Fruit fly (Drosophila melanogaster) whole organism, prepupa: ENCODE measurements around the gene AnxB9.
A peak's percentile ranks its signal among the peaks of the same experiment; 100 is the strongest.

Experiments used
- Blimp-1 ChIP-seq: fragments of 200-800 bp; sonication (Bioruptor generic); optimal IDR thresholded peaks from 3 replicates; lab custom pipeline; 2017; ENCODE audit warnings: missing biosample characterization, missing genetic modification characterization, mild to moderate bottlenecking, moderate library complexity, missing genetic modification reagents
- CG10631 ChIP-seq: fragments of 200-800 bp; sonication (Bioruptor generic); optimal IDR thresholded peaks from 2 replicates; lab custom pipeline; 2016; ENCODE audit warnings: missing biosample characterization, missing genetic modification characterization
- CG10669 ChIP-seq: fragments of 200-800 bp; sonication (Bioruptor generic); optimal IDR thresholded peaks from 3 replicates; lab custom pipeline; 2018; ENCODE audit warnings: missing biosample characterization, mild to moderate bottlenecking, missing genetic modification characterization, moderate library complexity
- CG11294 ChIP-seq: fragments of 200-800 bp; sonication (Bioruptor generic); IDR thresholded peaks from 2 replicates; pipeline ENCODE4 v1.3.6; 2022; ENCODE audit warnings: missing biosample characterization, missing genetic modification characterization
- CG11762 ChIP-seq: fragments of 200-800 bp; sonication (Bioruptor generic); optimal IDR thresholded peaks from 3 replicates; lab custom pipeline; 2016; ENCODE audit warnings: missing biosample characterization, missing genetic modification characterization; ENCODE audit not compliant: insufficient read depth
- CG11902 ChIP-seq: fragments of 200-800 bp; sonication (Bioruptor generic); optimal IDR thresholded peaks from 3 replicates; lab custom pipeline; 2016; ENCODE audit warnings: missing biosample characterization, missing genetic modification characterization
- CG15336 ChIP-seq: fragments of 200-800 bp; sonication (Bioruptor generic); IDR thresholded peaks from 2 replicates; pipeline ENCODE4 v1.3.6; 2022; ENCODE audit warnings: missing biosample characterization, missing genetic modification characterization
- CG1621 ChIP-seq: fragments of 200-800 bp; sonication (Bioruptor generic); optimal IDR thresholded peaks from 3 replicates; lab custom pipeline; 2018; ENCODE audit warnings: missing biosample characterization, mild to moderate bottlenecking, missing genetic modification characterization
- CG16779 ChIP-seq: fragments of 200-800 bp; sonication (Bioruptor generic); optimal IDR thresholded peaks from 3 replicates; lab custom pipeline; 2017; ENCODE audit warnings: missing biosample characterization, mild to moderate bottlenecking, missing genetic modification characterization
- CG3032 ChIP-seq: fragments of 200-800 bp; optimal IDR thresholded peaks from 2 replicates; lab custom pipeline; 2019; ENCODE audit warnings: missing biosample characterization, mild to moderate bottlenecking, missing genetic modification characterization, moderate library complexity
- CG32006 ChIP-seq: fragments of 200-800 bp; sonication (Bioruptor generic); optimal IDR thresholded peaks from 3 replicates; lab custom pipeline; 2017; ENCODE audit warnings: missing biosample characterization, mild to moderate bottlenecking, missing genetic modification characterization
- CG34406 ChIP-seq: fragments of 200-800 bp; sonication (Bioruptor generic); optimal IDR thresholded peaks from 3 replicates; lab custom pipeline; 2016; ENCODE audit warnings: missing biosample characterization, missing genetic modification characterization
- CG3919 ChIP-seq: fragments of 200-800 bp; sonication (Bioruptor generic); optimal IDR thresholded peaks from 3 replicates; lab custom pipeline; 2016; ENCODE audit warnings: missing biosample characterization, missing genetic modification characterization
- CG6163 ChIP-seq: fragments of 200-800 bp; sonication (Bioruptor generic); IDR thresholded peaks from 3 replicates; pipeline ENCODE4 v1.3.6; 2022; ENCODE audit warnings: missing biosample characterization, missing genetic modification characterization
- CG6276 ChIP-seq: fragments of 200-800 bp; sonication (Bioruptor generic); optimal IDR thresholded peaks from 2 replicates; lab custom pipeline; 2017; ENCODE audit warnings: missing biosample characterization, mild to moderate bottlenecking, missing genetic modification characterization
- CG6792 ChIP-seq: fragments of 200-800 bp; sonication (Bioruptor generic); optimal IDR thresholded peaks from 3 replicates; lab custom pipeline; 2016; ENCODE audit warnings: missing biosample characterization, missing genetic modification characterization
- CG6808 ChIP-seq: fragments of 200-800 bp; sonication (Bioruptor generic); optimal IDR thresholded peaks from 3 replicates; lab custom pipeline; 2017; ENCODE audit warnings: missing biosample characterization, missing genetic modification characterization, mild to moderate bottlenecking, moderate library complexity, missing genetic modification reagents
- CG6854 ChIP-seq: fragments of 200-800 bp; sonication (Bioruptor generic); optimal IDR thresholded peaks from 2 replicates; lab custom pipeline; 2017; ENCODE audit warnings: missing biosample characterization, mild to moderate bottlenecking, missing genetic modification characterization
- CG7368 ChIP-seq: fragments of 200-800 bp; sonication (Bioruptor generic); optimal IDR thresholded peaks from 3 replicates; lab custom pipeline; 2016; ENCODE audit warnings: missing biosample characterization, missing genetic modification characterization
- CG8119 ChIP-seq: fragments of 200-800 bp; sonication (Bioruptor generic); IDR thresholded peaks from 3 replicates; pipeline ENCODE4 v1.3.6; 2022; ENCODE audit warnings: missing biosample characterization, missing genetic modification characterization
- CG8319 ChIP-seq: fragments of 200-800 bp; sonication (Bioruptor generic); optimal IDR thresholded peaks from 3 replicates; lab custom pipeline; 2016; ENCODE audit warnings: missing biosample characterization, missing genetic modification characterization
- CG8632 ChIP-seq: fragments of 200-800 bp; sonication (Bioruptor generic); optimal IDR thresholded peaks from 3 replicates; lab custom pipeline; 2016; ENCODE audit warnings: missing biosample characterization, missing genetic modification characterization
- CG9139 ChIP-seq: fragments of 200-800 bp; sonication (Bioruptor generic); optimal IDR thresholded peaks from 3 replicates; lab custom pipeline; 2017; ENCODE audit warnings: missing biosample characterization, mild to moderate bottlenecking, missing genetic modification characterization
- Eip75B ChIP-seq: fragments of 200-800 bp; sonication (Bioruptor generic); optimal IDR thresholded peaks from 3 replicates; lab custom pipeline; 2016; ENCODE audit warnings: missing biosample characterization, missing genetic modification characterization
- Eip78C ChIP-seq: fragments of 200-800 bp; sonication (Bioruptor generic); peaks from one replicate; lab custom pipeline; 2016; ENCODE audit warnings: missing biosample characterization, missing genetic modification characterization
- Eip93F ChIP-seq: fragments of 200-800 bp; sonication (Bioruptor generic); optimal IDR thresholded peaks from 2 replicates; lab custom pipeline; 2016; ENCODE audit warnings: missing biosample characterization, mild to moderate bottlenecking, missing genetic modification characterization
- Ets21C ChIP-seq: fragments of 200-800 bp; sonication (Bioruptor generic); optimal IDR thresholded peaks from 3 replicates; lab custom pipeline; 2016; ENCODE audit warnings: missing biosample characterization, missing genetic modification characterization
- Ets96B ChIP-seq: fragments of 200-800 bp; optimal IDR thresholded peaks from 2 replicates; lab custom pipeline; 2019; ENCODE audit warnings: missing biosample characterization, mild to moderate bottlenecking, missing genetic modification characterization, moderate library complexity
- Gug ChIP-seq: fragments of 200-800 bp; sonication (Bioruptor generic); IDR thresholded peaks from 2 replicates; pipeline ENCODE4 v1.3.6; 2022; ENCODE audit warnings: missing biosample characterization, missing genetic modification characterization
- Hr38 ChIP-seq: sonication (Bioruptor generic); optimal IDR thresholded peaks from 2 replicates; lab custom pipeline; 2016; ENCODE audit warnings: missing biosample characterization, missing genetic modification characterization
- Hr4 ChIP-seq: fragments of 200-800 bp; sonication (Bioruptor generic); optimal IDR thresholded peaks from 3 replicates; lab custom pipeline; 2016; ENCODE audit warnings: missing biosample characterization, missing genetic modification characterization
- Lpt ChIP-seq: fragments of 200-800 bp; sonication (Bioruptor generic); optimal IDR thresholded peaks from 3 replicates; lab custom pipeline; 2016; ENCODE audit warnings: missing biosample characterization, missing genetic modification characterization
- OdsH ChIP-seq: fragments of 200-800 bp; sonication (Bioruptor generic); optimal IDR thresholded peaks from 3 replicates; lab custom pipeline; 2016; ENCODE audit warnings: missing biosample characterization, missing genetic modification characterization
- Sox102F ChIP-seq: fragments of 200-800 bp; sonication (Bioruptor generic); optimal IDR thresholded peaks from 2 replicates; lab custom pipeline; 2016; ENCODE audit warnings: missing biosample characterization, mild to moderate bottlenecking, missing genetic modification characterization
- achi ChIP-seq: fragments of 200-800 bp; sonication (Bioruptor generic); optimal IDR thresholded peaks from 3 replicates; lab custom pipeline; 2016; ENCODE audit warnings: missing biosample characterization, missing genetic modification characterization
- acj6 ChIP-seq: fragments of 200-800 bp; sonication (Bioruptor generic); optimal IDR thresholded peaks from 3 replicates; lab custom pipeline; 2016; ENCODE audit warnings: missing biosample characterization, missing genetic modification characterization
- cyc ChIP-seq: fragments of 200-800 bp; sonication (Bioruptor generic); optimal IDR thresholded peaks from 3 replicates; lab custom pipeline; 2016; ENCODE audit warnings: missing biosample characterization, missing genetic modification characterization
- dac ChIP-seq: fragments of 200-800 bp; sonication (Bioruptor generic); optimal IDR thresholded peaks from 2 replicates; lab custom pipeline; 2017; ENCODE audit warnings: missing biosample characterization, mild to moderate bottlenecking, missing genetic modification characterization
- dsx ChIP-seq: fragments of 200-800 bp; optimal IDR thresholded peaks from 3 replicates; lab custom pipeline; 2019; ENCODE audit warnings: missing biosample characterization, mild to moderate bottlenecking, missing genetic modification characterization, moderate library complexity; ENCODE audit not compliant: poor library complexity, severe bottlenecking
- esn ChIP-seq: fragments of 200-800 bp; sonication (Bioruptor generic); optimal IDR thresholded peaks from 2 replicates; lab custom pipeline; 2016; ENCODE audit warnings: missing biosample characterization, mild to moderate bottlenecking, missing genetic modification characterization, moderate library complexity
- fd59A ChIP-seq: fragments of 200-800 bp; sonication (Bioruptor generic); optimal IDR thresholded peaks from 2 replicates; lab custom pipeline; 2017; ENCODE audit warnings: missing biosample characterization, mild to moderate bottlenecking, missing genetic modification characterization, missing genetic modification reagents
- fd85E ChIP-seq: fragments of 200-800 bp; sonication (Bioruptor generic); optimal IDR thresholded peaks from 3 replicates; lab custom pipeline; 2016; ENCODE audit warnings: missing biosample characterization, missing genetic modification characterization
- lz ChIP-seq: fragments of 200-800 bp; sonication (Bioruptor generic); optimal IDR thresholded peaks from 3 replicates; lab custom pipeline; 2016; ENCODE audit warnings: missing biosample characterization, missing genetic modification characterization
- net ChIP-seq: fragments of 200-800 bp; sonication (Bioruptor generic); optimal IDR thresholded peaks from 3 replicates; lab custom pipeline; 2016; ENCODE audit warnings: missing biosample characterization, missing genetic modification characterization
- spab ChIP-seq: fragments of 200-800 bp; sonication (Bioruptor generic); optimal IDR thresholded peaks from 2 replicates; lab custom pipeline; 2017; ENCODE audit warnings: missing biosample characterization, mild to moderate bottlenecking, missing genetic modification characterization, missing genetic modification reagents
- ss ChIP-seq, 2 experiments: fragments of 200-800 bp; sonication (Bioruptor generic); optimal IDR thresholded peaks; 2 replicates in 1 of 2; 3 replicates in 1 of 2; lab custom pipeline; 2017 to 2018; ENCODE audit warnings: mild to moderate bottlenecking in 2 of 2, missing biosample characterization in 2 of 2, missing genetic modification characterization in 2 of 2, moderate library complexity in 1 of 2
- topi ChIP-seq: fragments of 200-800 bp; sonication (Bioruptor generic); optimal IDR thresholded peaks from 3 replicates; lab custom pipeline; 2016; ENCODE audit warnings: missing biosample characterization, missing genetic modification characterization
- vri ChIP-seq: fragments of 200-800 bp; sonication (Bioruptor generic); optimal IDR thresholded peaks from 3 replicates; lab custom pipeline; 2016; ENCODE audit warnings: missing biosample characterization, mild to moderate bottlenecking, missing genetic modification characterization

The AnxB9 gene

dm6 chr3R:21102477-21102876, 37.4 kb downstream of the AnxB9 start:
- no peak for TF ChIP-seq vri
- TF ChIP-seq CG6854 (GFP tag; lab: Kevin White, UChicago): no peak
- no peak for TF ChIP-seq CG16779 (tag; lab: Kevin White, UChicago)
- TF ChIP-seq CG34406 (GFP tag; lab: Kevin White, UChicago): no peak
- no peak for TF ChIP-seq CG11762 (GFP tag; lab: Kevin White, UChicago)

dm6 chr3R:21107907-21108591, 43.0 kb downstream of the AnxB9 start, which contains the start of the genes Sec15 and rtet:
Gene Sec15, minus strand, starts transcription at chr3R:21107972.
Gene rtet, plus strand, starts transcription at chr3R:21108446.
- TF ChIP-seq CG6276 (GFP tag; lab: Kevin White, UChicago): no peak
- peak; percentile 6 for TF ChIP-seq CG7368
- TF ChIP-seq CG6163 (GFP tag; lab: Robert Waterston, UW): 0 out of 3 replicates have a peak, but pooled peaks have one; percentile 16
- peak; percentile 41 for TF ChIP-seq lz
- TF ChIP-seq topi (GFP tag; lab: Kevin White, UChicago): peak; percentile 51
- TF ChIP-seq CG16779 (tag; lab: Kevin White, UChicago): no peak
- TF ChIP-seq cyc (GFP tag; lab: Kevin White, UChicago): peak; percentile 41
- peak; percentile 74 for TF ChIP-seq Blimp-1 (GFP tag; lab: Kevin White, UChicago)
- TF ChIP-seq CG10669 (GFP tag; lab: Kevin White, UChicago): no peak
- TF ChIP-seq Sox102F (GFP tag; lab: Kevin White, UChicago): no peak
- TF ChIP-seq Lpt (GFP tag; lab: Kevin White, UChicago): no peak
- no peak for TF ChIP-seq Eip75B (GFP tag; lab: Kevin White, UChicago)
- no peak for TF ChIP-seq vri
- TF ChIP-seq ss (GFP tag; optimal IDR thresholded peaks at IDR 0.05; lab: Kevin White, UChicago): no peak
- no peak for TF ChIP-seq CG11294
- TF ChIP-seq achi (GFP tag; lab: Kevin White, UChicago): no peak
- no peak for TF ChIP-seq Ets21C
- TF ChIP-seq CG1621: no peak
- TF ChIP-seq acj6 (GFP tag; lab: Kevin White, UChicago): peak; percentile 49
- TF ChIP-seq CG10631 (GFP tag; lab: Kevin White, UChicago): peak; percentile 34
- TF ChIP-seq CG3032: peak; percentile 45
- TF ChIP-seq CG11902 (GFP tag; lab: Kevin White, UChicago): no peak
- TF ChIP-seq CG8319: no peak
- peak; percentile 37 for TF ChIP-seq fd59A (GFP tag; lab: Kevin White, UChicago)
- TF ChIP-seq CG8632 (GFP tag; lab: Kevin White, UChicago): no peak
- no peak for TF ChIP-seq CG8119 (GFP tag; lab: Robert Waterston, UW)
- TF ChIP-seq Ets96B: peak; percentile 39
- TF ChIP-seq dsx: peak; percentile 72
- TF ChIP-seq CG15336 (GFP tag; lab: Robert Waterston, UW): no peak
- TF ChIP-seq CG6792: no peak
- no peak for TF ChIP-seq CG6808 (GFP tag; lab: Kevin White, UChicago)
- no peak for TF ChIP-seq CG6854 (GFP tag; lab: Kevin White, UChicago)
- no peak for TF ChIP-seq CG32006
- peak; percentile 35 for TF ChIP-seq Eip93F
- TF ChIP-seq Hr4: no peak
- no peak for TF ChIP-seq net (GFP tag; lab: Kevin White, UChicago)
- no peak for TF ChIP-seq Hr38
- TF ChIP-seq esn (GFP tag; lab: Kevin White, UChicago): peak; percentile 75
- no peak for TF ChIP-seq spab (GFP tag; lab: Kevin White, UChicago)
- TF ChIP-seq CG11762 (GFP tag; lab: Kevin White, UChicago): no peak
- TF ChIP-seq CG9139 (GFP tag; lab: Kevin White, UChicago): no peak
- no peak for TF ChIP-seq CG3919 (GFP tag; lab: Kevin White, UChicago)
- no peak for TF ChIP-seq OdsH (GFP tag; lab: Kevin White, UChicago)
- TF ChIP-seq dac: peak; percentile 24
- no peak for TF ChIP-seq fd85E
- peak; percentile 81 for TF ChIP-seq Eip78C
- TF ChIP-seq Gug (GFP tag; lab: Robert Waterston, UW): no peak
